Worm (Caenorhabditis elegans) whole organism, L1 larva: ENCODE data around the gene ptp-3.

Experiments used
- C34B4.2 ChIP-seq: sonication (generic microtip); optimal IDR thresholded peaks from 2 replicates; lab custom pipeline; 2017; ENCODE audit warnings: mild to moderate bottlenecking, missing genetic modification characterization, missing compliant biosample characterization
- F16B12.6 ChIP-seq: fragments of 150-350 bp; optimal IDR thresholded peaks from 2 replicates; lab custom pipeline; 2014; ENCODE audit warnings: missing biosample characterization, missing genetic modification characterization
- alr-1 ChIP-seq: fragments of 200-800 bp; sonication (Bioruptor generic); optimal IDR thresholded peaks from 2 replicates; lab custom pipeline; 2018; ENCODE audit warnings: borderline replicate concordance, mild to moderate bottlenecking, missing genetic modification characterization, missing compliant biosample characterization
- aly-2 ChIP-seq: fragments of 150-350 bp; optimal IDR thresholded peaks from 2 replicates; lab custom pipeline; 2014; ENCODE audit warnings: missing biosample characterization, missing genetic modification characterization
- blmp-1 ChIP-seq: fragments of 150-350 bp; optimal IDR thresholded peaks from 2 replicates; lab custom pipeline; 2014; ENCODE audit warnings: missing biosample characterization, missing genetic modification characterization
- ceh-8 ChIP-seq: fragments of 200-800 bp; sonication (Bioruptor generic); optimal IDR thresholded peaks from 2 replicates; lab custom pipeline; 2018; ENCODE audit warnings: mild to moderate bottlenecking, missing genetic modification characterization, moderate library complexity, missing compliant biosample characterization
- ceh-88 ChIP-seq: fragments of 200-800 bp; sonication (Bioruptor generic); IDR thresholded peaks from 2 replicates; pipeline ENCODE4 v1.3.6; 2022; ENCODE audit warnings: missing genetic modification characterization, missing compliant biosample characterization
- efl-1 ChIP-seq, 4 experiments: fragments of 150-350 bp; optimal IDR thresholded peaks in 3 of 4; peaks in 1 of 4; 1 replicate in 1 of 4; 2 replicates in 3 of 4; lab custom pipeline; 2014; ENCODE audit warnings: missing biosample characterization in 2 of 4, missing genetic modification characterization in 2 of 4, missing genetic modification reagents in 2 of 4
- egl-13 ChIP-seq: sonication (generic microtip); optimal IDR thresholded peaks from 2 replicates; lab custom pipeline; 2016; ENCODE audit warnings: missing genotype, missing genetic modification reagents, missing genetic modification characterization, missing compliant biosample characterization
- elt-2 ChIP-seq: sonication (generic microtip); optimal IDR thresholded peaks from 2 replicates; lab custom pipeline; 2016; ENCODE audit warnings: missing genetic modification characterization, mild to moderate bottlenecking, inconsistent platforms, missing compliant biosample characterization, missing genetic modification reagents
- hlh-17 ChIP-seq: fragments of 200-800 bp; sonication (Bioruptor generic); optimal IDR thresholded peaks from 2 replicates; lab custom pipeline; 2018; ENCODE audit warnings: missing genetic modification characterization, mild to moderate bottlenecking, missing compliant biosample characterization, moderate library complexity, borderline replicate concordance
- irx-1 ChIP-seq: sonication (generic microtip); optimal IDR thresholded peaks from 2 replicates; lab custom pipeline; 2016; ENCODE audit warnings: missing genetic modification characterization, missing compliant biosample characterization
- isw-1 ChIP-seq: fragments of 200-800 bp; sonication (Bioruptor generic); IDR thresholded peaks from 2 replicates; pipeline ENCODE4 v1.3.6; 2022; ENCODE audit warnings: missing genetic modification characterization, missing compliant biosample characterization
- lin-13 ChIP-seq: fragments of 150-350 bp; optimal IDR thresholded peaks from 2 replicates; lab custom pipeline; 2014; ENCODE audit warnings: missing biosample characterization, missing genetic modification reagents, missing genetic modification characterization
- lin-14 ChIP-seq: fragments of 200-800 bp; sonication (Bioruptor generic); optimal IDR thresholded peaks from 2 replicates; lab custom pipeline; 2018; ENCODE audit warnings: mild to moderate bottlenecking, missing genetic modification characterization, moderate library complexity, missing compliant biosample characterization
- lin-15B ChIP-seq: fragments of 150-350 bp; sonication (generic microtip); optimal IDR thresholded peaks from 3 replicates; lab custom pipeline; 2014; ENCODE audit warnings: missing biosample characterization, missing genetic modification characterization
- lin-39 ChIP-seq: fragments of 150-350 bp; optimal IDR thresholded peaks from 2 replicates; lab custom pipeline; 2014; ENCODE audit warnings: missing biosample characterization, missing genetic modification reagents, missing genetic modification characterization
- lsy-2 ChIP-seq, 2 experiments: fragments of 150-350 bp; optimal IDR thresholded peaks; 2 replicates each; lab custom pipeline; 2014; ENCODE audit warnings: missing biosample characterization in 2 of 2, missing genetic modification characterization in 2 of 2
- mdl-1 ChIP-seq, 2 experiments: fragments of 150-350 bp; optimal IDR thresholded peaks; 2 replicates each; lab custom pipeline; 2014 to 2017; ENCODE audit warnings: missing biosample characterization in 2 of 2, missing genetic modification characterization in 2 of 2, inconsistent platforms in 1 of 2
- mep-1 ChIP-seq: fragments of 150-350 bp; optimal IDR thresholded peaks from 2 replicates; lab custom pipeline; 2014; ENCODE audit warnings: missing biosample characterization, missing genetic modification characterization
- nhr-12 ChIP-seq: sonication (generic microtip); optimal IDR thresholded peaks from 2 replicates; lab custom pipeline; 2017; ENCODE audit warnings: missing biosample characterization, missing genetic modification characterization
- nhr-19 ChIP-seq: fragments of 200-800 bp; sonication (Bioruptor generic); conservative IDR thresholded peaks from 2 replicates; pipeline ENCODE4 v1.3.6; 2022; ENCODE audit warnings: missing genetic modification characterization, missing compliant biosample characterization
- nhr-237 ChIP-seq: fragments of 150-350 bp; optimal IDR thresholded peaks from 2 replicates; lab custom pipeline; 2014; ENCODE audit warnings: missing biosample characterization, missing genetic modification characterization
- nhr-47 ChIP-seq: sonication (generic microtip); optimal IDR thresholded peaks from 2 replicates; lab custom pipeline; 2016; ENCODE audit warnings: mild to moderate bottlenecking, missing genetic modification characterization, moderate library complexity, missing compliant biosample characterization
- nhr-71 ChIP-seq: sonication (generic microtip); optimal IDR thresholded peaks from 2 replicates; lab custom pipeline; 2016; ENCODE audit warnings: mild to moderate bottlenecking, missing genetic modification characterization, moderate library complexity, missing compliant biosample characterization
- nhr-76 ChIP-seq: sonication (generic microtip); optimal IDR thresholded peaks from 2 replicates; lab custom pipeline; 2017; ENCODE audit warnings: missing biosample characterization, missing genetic modification characterization
- nhr-84 ChIP-seq: sonication (generic microtip); optimal IDR thresholded peaks from 2 replicates; lab custom pipeline; 2017; ENCODE audit warnings: missing biosample characterization, missing genetic modification characterization
- pag-3 ChIP-seq: sonication (generic microtip); optimal IDR thresholded peaks from 2 replicates; lab custom pipeline; 2017; ENCODE audit warnings: missing genetic modification characterization, mild to moderate bottlenecking, missing compliant biosample characterization, antibody characterized with exemption, borderline replicate concordance; ENCODE audit not compliant: insufficient read depth
- pax-3 ChIP-seq: fragments of 200-800 bp; sonication (Bioruptor generic); optimal IDR thresholded peaks from 2 replicates; lab custom pipeline; 2018; ENCODE audit warnings: mild to moderate bottlenecking, missing genetic modification characterization, moderate library complexity, missing compliant biosample characterization
- pqm-1 ChIP-seq: sonication (generic microtip); optimal IDR thresholded peaks from 3 replicates; lab custom pipeline; 2017; ENCODE audit warnings: missing biosample characterization, missing genetic modification characterization
- rnt-1 ChIP-seq: sonication (generic microtip); optimal IDR thresholded peaks from 2 replicates; lab custom pipeline; 2016; ENCODE audit warnings: mild to moderate bottlenecking, missing genetic modification characterization, moderate library complexity, missing compliant biosample characterization
- snu-23 ChIP-seq: sonication (generic microtip); optimal IDR thresholded peaks from 2 replicates; lab custom pipeline; 2016; ENCODE audit warnings: missing genetic modification characterization, missing compliant biosample characterization
- swsn-7 ChIP-seq: sonication (generic microtip); optimal IDR thresholded peaks from 2 replicates; lab custom pipeline; 2016; ENCODE audit warnings: missing genetic modification characterization, missing compliant biosample characterization
- unc-130 ChIP-seq: fragments of 150-350 bp; optimal IDR thresholded peaks from 2 replicates; lab custom pipeline; 2017; ENCODE audit warnings: missing biosample characterization, missing genetic modification characterization, inconsistent platforms
- unc-86 ChIP-seq: sonication (generic microtip); optimal IDR thresholded peaks from 2 replicates; lab custom pipeline; 2016; ENCODE audit warnings: missing genetic modification characterization, missing compliant biosample characterization
- zag-1 ChIP-seq: fragments of 150-350 bp; optimal IDR thresholded peaks from 2 replicates; lab custom pipeline; 2014; ENCODE audit warnings: missing biosample characterization, missing genetic modification characterization
- zip-4 ChIP-seq: fragments of 200-800 bp; sonication (Bioruptor generic); optimal IDR thresholded peaks from 2 replicates; lab custom pipeline; 2018; ENCODE audit warnings: mild to moderate bottlenecking, missing genetic modification characterization, moderate library complexity, missing compliant biosample characterization

The ptp-3 gene

DNA sequence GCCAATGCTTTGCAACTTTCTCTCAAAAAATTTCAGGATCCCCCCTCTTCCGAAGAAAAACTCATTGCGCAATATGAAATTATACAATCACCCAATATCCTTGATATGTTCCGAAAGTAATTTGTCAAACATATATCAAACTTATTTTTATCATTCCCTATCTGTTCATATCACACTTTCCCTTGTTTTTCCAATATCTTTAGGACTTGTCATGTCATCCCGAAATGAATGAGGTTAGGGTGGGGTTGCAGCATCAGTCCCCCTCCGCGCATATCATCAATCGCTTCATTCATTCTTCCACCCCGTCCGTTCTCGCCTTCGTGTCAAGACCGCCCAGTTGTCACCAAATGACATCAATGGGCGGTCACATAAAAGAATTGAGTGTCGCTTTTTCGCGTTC lies 15.7 kb upstream of the ptp-3 start:
- TF ChIP-seq nhr-76 (no peak), blmp-1 (peak; percentile 69)
- TF ChIP-seq, all 84 proteins: peak for 1

DNA sequence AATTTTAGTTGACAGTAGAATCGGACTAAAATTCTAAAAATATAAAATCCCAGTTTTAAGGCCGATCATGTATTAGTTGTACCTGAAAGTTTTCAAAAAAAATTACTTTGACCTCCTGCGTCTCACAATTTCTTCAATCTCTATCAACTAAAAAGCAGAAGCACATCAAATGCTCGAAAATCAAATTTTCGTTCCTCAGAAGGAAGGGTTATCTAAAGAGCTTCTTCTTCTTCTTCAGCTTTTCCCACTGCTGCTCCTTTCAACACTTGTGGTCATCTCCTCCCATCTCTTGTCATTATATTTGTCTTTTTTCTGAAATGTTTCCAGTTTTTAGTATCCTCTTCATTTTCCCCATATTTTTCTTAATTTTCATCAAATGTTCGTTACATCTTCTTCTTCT lies 10.6 kb upstream of the ptp-3 start:
- TF ChIP-seq lin-14 (GFP tag; lab: Kevin White, UChicago) (peak; percentile 6), C34B4.2 (tag; lab: Kevin White, UChicago) (no peak)

DNA sequence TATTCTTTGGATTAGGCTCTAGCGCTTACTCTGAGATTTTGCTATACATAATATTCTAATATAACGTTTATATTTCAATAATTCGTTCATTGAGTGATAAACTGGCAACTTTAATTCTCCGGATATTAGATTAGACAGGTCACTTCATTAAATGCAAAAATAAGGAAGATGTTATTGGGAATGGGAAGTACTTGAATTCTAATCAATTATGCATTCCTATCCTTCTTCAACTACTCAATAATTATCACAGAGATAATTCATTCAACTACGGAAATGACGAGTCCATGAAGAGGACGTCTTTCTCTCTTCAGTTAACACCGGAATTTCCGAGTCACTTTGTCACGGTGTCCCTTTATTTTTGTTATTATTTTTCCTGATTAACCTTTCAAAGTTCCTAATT lies 4.7 kb upstream of the ptp-3 start:
- TF ChIP-seq unc-86 (tag; lab: Kevin White, UChicago): peak; percentile 29
- peak; percentile 69 for TF ChIP-seq egl-13 (tag; lab: Kevin White, UChicago)
- TF ChIP-seq nhr-47 (tag; lab: Kevin White, UChicago): peak; percentile 27
- peak; percentile 21 for TF ChIP-seq lin-14 (GFP tag; lab: Kevin White, UChicago)
- no peak for TF ChIP-seq nhr-19
- no peak for TF ChIP-seq lin-39 (tag; lab: Kevin White, UChicago)
- no peak for TF ChIP-seq irx-1 (tag; lab: Kevin White, UChicago)
- TF ChIP-seq efl-1 (optimal IDR thresholded peaks at IDR 0.05; lab: Kevin White, UChicago): no peak
- TF ChIP-seq efl-1 (GFP tag; optimal IDR thresholded peaks at IDR 0.05 in 1 of 2; lab: Kevin White, UChicago): peak in 1 of 2 experiments; percentile 28

DNA sequence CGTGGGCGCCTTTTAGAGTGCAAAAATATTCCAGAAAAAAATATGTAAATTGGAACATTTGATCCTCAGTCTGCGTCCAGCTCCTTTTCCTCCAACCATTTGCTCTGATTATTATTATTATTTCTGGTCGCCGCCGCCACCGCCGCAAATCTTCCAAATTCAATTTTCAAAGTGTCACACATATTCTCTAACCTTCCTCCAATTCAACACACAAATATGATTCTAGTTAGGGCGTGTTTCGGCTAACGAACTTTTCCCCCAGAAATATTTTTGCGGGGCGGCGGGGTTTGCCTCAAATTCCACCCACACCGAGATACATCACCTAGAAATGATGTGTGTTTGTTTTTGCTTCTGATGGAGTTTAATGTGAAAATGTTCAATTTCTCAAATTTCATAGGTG lies 3.7 kb upstream of the ptp-3 start:
- TF ChIP-seq lin-14 (GFP tag; lab: Kevin White, UChicago) (peak; percentile 35), pqm-1 (tag; lab: Kevin White, UChicago) (no peak), hlh-17 (GFP tag; lab: Kevin White, UChicago) (no peak), alr-1 (tag; lab: Kevin White, UChicago) (no peak)
- TF ChIP-seq, all 84 proteins: peak for 1

DNA sequence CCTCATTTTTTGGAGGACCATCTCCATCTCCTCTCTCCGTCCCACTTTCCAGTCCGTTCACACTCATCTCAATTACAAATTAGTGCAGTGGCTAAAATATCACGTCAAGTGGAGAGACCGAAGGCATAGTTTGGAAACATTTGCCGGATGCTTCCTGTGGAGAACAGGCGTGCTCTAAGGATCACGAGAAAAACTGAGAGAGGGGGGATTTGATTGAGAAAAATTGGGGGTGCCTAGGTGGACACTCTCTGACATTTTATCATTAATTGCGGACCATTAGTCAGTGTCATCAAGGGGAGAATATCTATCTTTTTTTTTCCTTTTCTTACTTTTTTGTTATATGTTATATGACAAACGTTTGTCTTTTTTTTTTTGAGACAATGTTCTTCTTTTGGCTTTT lies 6.7 kb downstream of the ptp-3 start:
- peak; percentile 5 for TF ChIP-seq snu-23
- no peak for TF ChIP-seq isw-1
- TF ChIP-seq nhr-12 (tag; lab: Kevin White, UChicago): no peak
- TF ChIP-seq zag-1: no peak
- no peak for TF ChIP-seq nhr-19
- peak; percentile 57 for TF ChIP-seq rnt-1
- no peak for TF ChIP-seq ceh-8 (GFP tag; lab: Kevin White, UChicago)
- TF ChIP-seq mep-1 (tag; lab: Kevin White, UChicago): no peak
- TF ChIP-seq mdl-1 (tag; optimal IDR thresholded peaks at IDR 0.05; lab: Kevin White, UChicago): no peak
- no peak for TF ChIP-seq nhr-237
- TF ChIP-seq zip-4 (GFP tag; lab: Kevin White, UChicago): no peak
- TF ChIP-seq lin-14 (GFP tag; lab: Kevin White, UChicago): peak; percentile 74
- peak in 1 of 2 experiments; percentile 25 for TF ChIP-seq lsy-2 (tag; optimal IDR thresholded peaks at IDR 0.05; lab: Kevin White, UChicago)
- TF ChIP-seq ceh-88 (GFP tag; lab: Robert Waterston, UW): no peak
- no peak for TF ChIP-seq aly-2 (tag; lab: Kevin White, UChicago)
- TF ChIP-seq F16B12.6 (tag; lab: Kevin White, UChicago): no peak
- no peak for TF ChIP-seq lin-13 (GFP tag; lab: Kevin White, UChicago)
- TF ChIP-seq pax-3 (tag; lab: Kevin White, UChicago): no peak
- peak; percentile 55 for TF ChIP-seq nhr-71 (tag; lab: Kevin White, UChicago)
- no peak for TF ChIP-seq nhr-84 (tag; lab: Kevin White, UChicago)
- TF ChIP-seq lin-39 (tag; lab: Kevin White, UChicago): peak; percentile 38
- TF ChIP-seq swsn-7 (tag; lab: Kevin White, UChicago): no peak
- peak; percentile 43 for TF ChIP-seq unc-130
- no peak for TF ChIP-seq pag-3 (tag; lab: Kevin White, UChicago)
- no peak for TF ChIP-seq lin-15B
- no peak for TF ChIP-seq elt-2 (tag; lab: Kevin White, UChicago)
